Worm (Caenorhabditis elegans) whole organism, L3 larva: Measurements from ENCODE around the gene clc-5.

Source experiments
- R02D3.7 ChIP-seq: fragments of 150-350 bp; optimal IDR thresholded peaks from 2 replicates; lab custom pipeline; 2014; ENCODE audit warnings: missing biosample characterization, missing genetic modification characterization
- ceh-16 ChIP-seq: sonication (generic microtip); optimal IDR thresholded peaks from 2 replicates; lab custom pipeline; 2017; ENCODE audit warnings: missing biosample characterization, missing genetic modification characterization
- egl-5 ChIP-seq: fragments of 150-350 bp; optimal IDR thresholded peaks from 2 replicates; lab custom pipeline; 2017; ENCODE audit warnings: missing biosample characterization, missing genetic modification reagents, missing genetic modification characterization, inconsistent platforms
- elt-1 ChIP-seq: fragments of 150-350 bp; optimal IDR thresholded peaks from 2 replicates; lab custom pipeline; 2014; ENCODE audit warnings: missing biosample characterization, missing genetic modification characterization
- fos-1 ChIP-seq: fragments of 150-350 bp; optimal IDR thresholded peaks from 2 replicates; lab custom pipeline; 2014; ENCODE audit warnings: missing biosample characterization, missing genetic modification characterization
- lin-15B ChIP-seq: fragments of 150-350 bp; optimal IDR thresholded peaks from 2 replicates; lab custom pipeline; 2014; ENCODE audit warnings: missing biosample characterization, missing genetic modification characterization
- nhr-12 ChIP-seq: fragments of 150-350 bp; optimal IDR thresholded peaks from 2 replicates; lab custom pipeline; 2014; ENCODE audit warnings: missing biosample characterization, missing genetic modification characterization
- nhr-28 ChIP-seq: fragments of 150-350 bp; optimal IDR thresholded peaks from 2 replicates; lab custom pipeline; 2014; ENCODE audit warnings: missing biosample characterization, missing genetic modification characterization
- snpc-4 ChIP-seq: fragments of 150-350 bp; optimal IDR thresholded peaks from 2 replicates; lab custom pipeline; 2014; ENCODE audit warnings: missing biosample characterization, missing genetic modification characterization
- tbx-2 ChIP-seq: sonication (generic microtip); optimal IDR thresholded peaks from 2 replicates; lab custom pipeline; 2016; ENCODE audit warnings: mild to moderate bottlenecking, missing genetic modification characterization, missing compliant biosample characterization

ce11 chrX:7452606-7453005 is 19.2 kb downstream of the clc-5 start:
- TF ChIP-seq elt-1 (tag; lab: Kevin White, UChicago) = no peak
- TF ChIP-seq tbx-2 (tag; lab: Kevin White, UChicago) = no peak
- no peak for TF ChIP-seq ceh-16 (tag; lab: Kevin White, UChicago)
- TF ChIP-seq nhr-28 (tag; lab: Kevin White, UChicago) = no peak
- TF ChIP-seq lin-15B (tag; lab: Kevin White, UChicago) = no peak
- no peak for TF ChIP-seq egl-5 (tag; lab: Kevin White, UChicago)
- no peak for TF ChIP-seq R02D3.7
- no peak for TF ChIP-seq nhr-12 (tag; lab: Kevin White, UChicago)
- TF ChIP-seq snpc-4 (tag; lab: Kevin White, UChicago) = no peak
- no peak for TF ChIP-seq fos-1 (tag; lab: Kevin White, UChicago)
